Worm (Caenorhabditis elegans) whole organism, L3 larva: ENCODE data around the gene spe-26.

Experiments used
- ZK546.5 ChIP-seq: sonication (generic microtip); optimal IDR thresholded peaks from 2 replicates; lab custom pipeline; 2017; ENCODE audit warnings: missing biosample characterization, missing genetic modification characterization
- ceh-82 ChIP-seq: fragments of 150-350 bp; optimal IDR thresholded peaks from 2 replicates; lab custom pipeline; 2014; ENCODE audit warnings: missing biosample characterization, missing genetic modification characterization
- nhr-76 ChIP-seq: fragments of 150-350 bp; sonication (generic microtip); optimal IDR thresholded peaks from 5 replicates; lab custom pipeline; 2014; ENCODE audit warnings: missing biosample characterization, missing genetic modification characterization
- nhr-77 ChIP-seq: fragments of 150-350 bp; optimal IDR thresholded peaks from 2 replicates; lab custom pipeline; 2014; ENCODE audit warnings: missing biosample characterization, missing genetic modification characterization
- pha-4 ChIP-seq: fragments of 150-350 bp; optimal IDR thresholded peaks from 2 replicates; lab custom pipeline; 2014; ENCODE audit warnings: missing biosample characterization, missing genetic modification reagents, missing genetic modification characterization
- skn-1 ChIP-seq: fragments of 150-350 bp; optimal IDR thresholded peaks from 2 replicates; lab custom pipeline; 2014; ENCODE audit warnings: missing biosample characterization, missing genetic modification characterization
- snpc-4 ChIP-seq: fragments of 150-350 bp; optimal IDR thresholded peaks from 2 replicates; lab custom pipeline; 2014; ENCODE audit warnings: missing biosample characterization, missing genetic modification characterization
- zag-1 ChIP-seq: fragments of 150-350 bp; optimal IDR thresholded peaks from 2 replicates; lab custom pipeline; 2014; ENCODE audit warnings: missing biosample characterization, missing genetic modification characterization
- ztf-11 ChIP-seq: fragments of 150-350 bp; optimal IDR thresholded peaks from 2 replicates; lab custom pipeline; 2014; ENCODE audit warnings: missing biosample characterization, missing genetic modification characterization

ce11 chrIV:10352243-10352642 is 39.5 kb downstream of the spe-26 start, which contains the start of gene Y43C5B.2:
- TF ChIP-seq ztf-11 (tag; lab: Kevin White, UChicago) (no peak), ceh-82 (tag; lab: Kevin White, UChicago) (no peak), snpc-4 (tag; lab: Kevin White, UChicago) (no peak), skn-1 (tag; lab: Kevin White, UChicago) (no peak), ZK546.5 (tag; lab: Kevin White, UChicago) (no peak), nhr-77 (no peak), nhr-76 (no peak), zag-1 (no peak), pha-4 (tag; lab: Kevin White, UChicago) (no peak)
